Worm (Caenorhabditis elegans): ENCODE data around the gene mdh-2.

Gene mdh-2

ce11 chrIII:6606022-6606467 is 1.9 kb downstream of the mdh-2 start (continued):
- 0 out of 2 replicates have a peak, but pooled peaks have one; percentile 66 for TF ChIP-seq daf-19 (GFP tag; conservative IDR thresholded peaks at IDR 0.05)
- no peak for TF ChIP-seq R02D3.7 (tag; optimal IDR thresholded peaks at IDR 0.05)
- peak; percentile 88 to 94 for TF ChIP-seq mdl-1 (tag; optimal IDR thresholded peaks at IDR 0.05)
- TF ChIP-seq cey-2 (tag; optimal IDR thresholded peaks at IDR 0.05; ENCODE audit: borderline replicate concordance, insufficient read depth), result peak; percentile 7
- peak; percentile 74 for TF ChIP-seq hmg-1.1 (GFP tag; IDR thresholded peaks at IDR 0.05)
- no peak for TF ChIP-seq mxl-2 (GFP tag; conservative IDR thresholded peaks at IDR 0.05)
- TF ChIP-seq ces-1 (GFP tag; optimal IDR thresholded peaks at IDR 0.05), result no peak
- TF ChIP-seq duxl-1 (tag; optimal IDR thresholded peaks at IDR 0.05; ENCODE audit: poor library complexity), result peak; percentile 77
- TF ChIP-seq ceh-28 (tag; optimal IDR thresholded peaks at IDR 0.05), result no peak
- TF ChIP-seq aha-1 (tag), result no peak
- TF ChIP-seq zfp-3 (GFP tag; conservative IDR thresholded peaks at IDR 0.05), result peak; percentile 82
- no peak for TF ChIP-seq skn-1 (tag; optimal IDR thresholded peaks at IDR 0.05)
- TF ChIP-seq attf-4 (tag; optimal IDR thresholded peaks at IDR 0.05), result no peak
- TF ChIP-seq egl-43 (GFP tag; IDR thresholded peaks at IDR 0.05), result peak; percentile 65; the same call in 1 of the 2 replicates
- no peak for TF ChIP-seq F44E2.7 (GFP tag; IDR thresholded peaks at IDR 0.05)
- TF ChIP-seq nhr-111 (GFP tag; optimal IDR thresholded peaks at IDR 0.05), result peak; percentile 49
- peak; percentile 83 for TF ChIP-seq mxl-3 (GFP tag; optimal IDR thresholded peaks at IDR 0.05)
- TF ChIP-seq nhr-11 (tag; optimal IDR thresholded peaks at IDR 0.05), result peak; percentile 29
- TF ChIP-seq ZK546.5 (tag; optimal IDR thresholded peaks at IDR 0.05), result no peak
- no peak for TF ChIP-seq lin-29 (GFP tag; IDR thresholded peaks at IDR 0.05)
- peak; percentile 69 for TF ChIP-seq nhr-25 (tag; optimal IDR thresholded peaks at IDR 0.05; ENCODE audit: borderline replicate concordance, insufficient read depth)
- peak; percentile 52 for TF ChIP-seq unc-130 (GFP tag; optimal IDR thresholded peaks at IDR 0.05)
- no peak for TF ChIP-seq lin-15B (tag; optimal IDR thresholded peaks at IDR 0.05)
- peak; percentile 44 for TF ChIP-seq nhr-77 (tag; optimal IDR thresholded peaks at IDR 0.05)
- TF ChIP-seq nhr-6 (tag; optimal IDR thresholded peaks at IDR 0.05), result peak; percentile 47
- 0 out of 2 replicates have a peak, but pooled peaks have one; percentile 10 for TF ChIP-seq vab-7 (GFP tag; IDR thresholded peaks at IDR 0.05)
- TF ChIP-seq hlh-30 (tag; optimal IDR thresholded peaks at IDR 0.05; ENCODE audit: insufficient read depth), result peak; percentile 95
- peak; percentile 62 for TF ChIP-seq nhr-48 (tag; optimal IDR thresholded peaks at IDR 0.05)
- TF ChIP-seq daf-16 (GFP tag; optimal IDR thresholded peaks at IDR 0.05), result peak; percentile 17 to 68
- peak; percentile 68 for TF ChIP-seq daf-16 (tag; optimal IDR thresholded peaks at IDR 0.05)
- no peak for TF ChIP-seq ztf-11 (tag; optimal IDR thresholded peaks at IDR 0.05)
- no peak; the same call in 1 of the 2 replicates for TF ChIP-seq D1046.2 (GFP tag; IDR thresholded peaks at IDR 0.05)

- TF ChIP-seq ZK337.2 (GFP tag; IDR thresholded peaks at IDR 0.05) (0 out of 2 replicates have a peak, but pooled peaks have one; percentile 13), nhr-48 (tag; optimal IDR thresholded peaks at IDR 0.05) (no peak), ztf-7 (tag; optimal IDR thresholded peaks at IDR 0.05) (no peak), unc-62 (GFP tag; optimal IDR thresholded peaks at IDR 0.05 in 1 of 2) (no peak), unc-62 (tag; optimal IDR thresholded peaks at IDR 0.05) (no peak)
Observed at ce11 chrIII:6605442-6605992, 2.4 kb downstream of the mdh-2 start.

DNA sequence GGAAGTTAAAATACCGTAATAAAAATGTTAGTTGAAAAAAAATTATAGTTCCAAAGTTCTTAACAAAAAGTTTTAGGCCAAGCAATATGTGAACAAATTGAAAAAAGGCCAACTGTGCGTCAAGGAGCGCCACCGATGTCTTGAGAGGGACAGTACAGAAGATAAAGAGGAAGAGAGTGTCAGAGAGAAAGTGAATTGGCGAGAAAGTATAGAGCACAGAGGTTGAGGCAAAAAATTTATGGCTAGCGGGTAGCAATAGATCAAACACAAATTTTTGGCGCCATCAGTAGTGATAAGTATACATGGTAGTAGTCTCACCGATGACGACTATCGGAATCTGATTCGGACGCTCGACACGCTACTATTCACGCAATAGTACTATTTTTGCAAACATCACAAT is 3.6 kb downstream of the mdh-2 start:
- TF ChIP-seq zfp-3 (GFP tag; conservative IDR thresholded peaks at IDR 0.05) (no peak), lim-7 (GFP tag; IDR thresholded peaks at IDR 0.05) (no peak), ces-1 (GFP tag; optimal IDR thresholded peaks at IDR 0.05) (no peak), nhr-102 (tag; optimal IDR thresholded peaks at IDR 0.05) (no peak), hif-1 (tag; optimal IDR thresholded peaks at IDR 0.05) (peak in 1 of 2 experiments; percentile 2), hlh-30 (tag; optimal IDR thresholded peaks at IDR 0.05; ENCODE audit: insufficient read depth) (no peak), nhr-10 (tag; optimal IDR thresholded peaks at IDR 0.05) (no peak), F10B5.3 (tag; optimal IDR thresholded peaks at IDR 0.05) (no peak), ceh-28 (tag; optimal IDR thresholded peaks at IDR 0.05) (no peak), lin-15B (tag; optimal IDR thresholded peaks at IDR 0.05) (no peak), D1046.2 (GFP tag; IDR thresholded peaks at IDR 0.05) (no peak), ceh-20 (GFP tag; IDR thresholded peaks at IDR 0.05) (no peak), mes-2 (tag; optimal IDR thresholded peaks at IDR 0.05; ENCODE audit: poor library complexity, severe bottlenecking) (peak; percentile 58), nhr-48 (tag; optimal IDR thresholded peaks at IDR 0.05) (no peak), dmd-8 (GFP tag; IDR thresholded peaks at IDR 0.05) (0 out of 2 replicates have a peak, but pooled peaks have one; percentile 11), hlh-11 (tag; optimal IDR thresholded peaks at IDR 0.05) (peak; percentile 53), daf-16 (GFP tag; optimal IDR thresholded peaks at IDR 0.05) (no peak), daf-16 (tag; optimal IDR thresholded peaks at IDR 0.05) (peak; percentile 5), mep-1 (tag; optimal IDR thresholded peaks at IDR 0.05) (peak; percentile 14), pqm-1 (tag; optimal IDR thresholded peaks at IDR 0.05) (peak; percentile 39)

Data from whole organism, L4 larva.